Fruit fly (Drosophila melanogaster): ENCODE data around the gene ttk.

Gene ttk

dm6 chr3R:31724136-31724535 is 10.5 kb downstream of the ttk start:
- no peak for TF ChIP-seq Sox102F (GFP tag; optimal IDR thresholded peaks at IDR 0.05)
- TF ChIP-seq Sox14 (GFP tag; optimal IDR thresholded peaks at IDR 0.05), result peak; percentile 34
- no peak for TF ChIP-seq Gug (GFP tag; IDR thresholded peaks at IDR 0.05)
- TF ChIP-seq Eip78C (GFP tag), result peak; percentile 83
- TF ChIP-seq CG10631 (GFP tag; optimal IDR thresholded peaks at IDR 0.05), result peak; percentile 32
- TF ChIP-seq CG8119 (GFP tag; IDR thresholded peaks at IDR 0.05), result 0 out of 3 replicates have a peak, but pooled peaks have one; percentile 15
- TF ChIP-seq salr (GFP tag; optimal IDR thresholded peaks at IDR 0.05), result peak in 1 of 2 experiments; percentile 62
- TF ChIP-seq CG6163 (GFP tag; IDR thresholded peaks at IDR 0.05), result peak; percentile 46; the same call in 2 of the 3 replicates
- TF ChIP-seq Eip93F (GFP tag; optimal IDR thresholded peaks at IDR 0.05), result no peak
- TF ChIP-seq Hr4 (GFP tag; optimal IDR thresholded peaks at IDR 0.05), result peak; percentile 57
- TF ChIP-seq CG6276 (GFP tag; optimal IDR thresholded peaks at IDR 0.05), result peak; percentile 27
- TF ChIP-seq CG15336 (GFP tag; IDR thresholded peaks at IDR 0.05), result peak; percentile 30; the same call in 1 of the 2 replicates
- TF ChIP-seq CG32006 (GFP tag; optimal IDR thresholded peaks at IDR 0.05), result peak; percentile 52
- TF ChIP-seq pdm3 (GFP tag; optimal IDR thresholded peaks at IDR 0.05), result peak; percentile 25

dm6 chr3R:31724580-31725320 is 11.1 kb downstream of the ttk start:
- TF ChIP-seq Hr4 (GFP tag; optimal IDR thresholded peaks at IDR 0.05) (no peak), acj6 (GFP tag; optimal IDR thresholded peaks at IDR 0.05) (peak; percentile 19), CG3032 (tag; optimal IDR thresholded peaks at IDR 0.05) (no peak), CG6854 (GFP tag; optimal IDR thresholded peaks at IDR 0.05) (peak; percentile 64), vri (GFP tag; optimal IDR thresholded peaks at IDR 0.05) (peak; percentile 71), Sox15 (GFP tag; optimal IDR thresholded peaks at IDR 0.05) (peak; percentile 21), CG6808 (GFP tag; optimal IDR thresholded peaks at IDR 0.05) (peak; percentile 40), fd59A (GFP tag; optimal IDR thresholded peaks at IDR 0.05) (peak; percentile 22), CG1621 (tag; optimal IDR thresholded peaks at IDR 0.05) (no peak), CG8119 (GFP tag; IDR thresholded peaks at IDR 0.05) (peak; percentile 57; the same call in 2 of the 3 replicates), Ets96B (tag; optimal IDR thresholded peaks at IDR 0.05) (no peak), Eip75B (GFP tag; optimal IDR thresholded peaks at IDR 0.05) (peak; percentile 24), net (GFP tag; optimal IDR thresholded peaks at IDR 0.05) (peak; percentile 57), CG11902 (GFP tag; optimal IDR thresholded peaks at IDR 0.05) (no peak), Eip78C (GFP tag) (peak; percentile 76), esn (GFP tag; optimal IDR thresholded peaks at IDR 0.05) (peak; percentile 27), CG6163 (GFP tag; IDR thresholded peaks at IDR 0.05) (peak; percentile 61; the same call in 2 of the 3 replicates), CG3919 (GFP tag; optimal IDR thresholded peaks at IDR 0.05) (peak; percentile 42), lz (GFP tag; optimal IDR thresholded peaks at IDR 0.05) (no peak), eg (GFP tag; IDR thresholded peaks at IDR 0.05) (peak; percentile 41; the same call in 1 of the 3 replicates), topi (GFP tag; optimal IDR thresholded peaks at IDR 0.05) (peak; percentile 6), svp (GFP tag) (peak; percentile 85), CG9139 (GFP tag; optimal IDR thresholded peaks at IDR 0.05) (peak; percentile 25), fd85E (GFP tag; optimal IDR thresholded peaks at IDR 0.05) (peak; percentile 30), CG31627 (GFP tag; optimal IDR thresholded peaks at IDR 0.05) (no peak), CG16779 (tag; optimal IDR thresholded peaks at IDR 0.05) (peak; percentile 48), CG10631 (GFP tag; optimal IDR thresholded peaks at IDR 0.05) (peak; percentile 8), OdsH (GFP tag; optimal IDR thresholded peaks at IDR 0.05) (peak; percentile 29), Gug (GFP tag; IDR thresholded peaks at IDR 0.05) (no peak), CG15336 (GFP tag; IDR thresholded peaks at IDR 0.05) (peak; percentile 4; the same call in 1 of the 2 replicates), Sox102F (GFP tag; optimal IDR thresholded peaks at IDR 0.05) (peak; percentile 35)

Data from whole organism, prepupa.